Fruit fly (Drosophila melanogaster) whole organism, embryonic: ENCODE data around the gene CG46396.

Experiments
- Abd-B ChIP-seq: fragments of 200-800 bp; sonication (Bioruptor generic); optimal IDR thresholded peaks from 2 replicates; lab custom pipeline; 2018; ENCODE audit warnings: missing biosample characterization, mild to moderate bottlenecking, missing genetic modification characterization, moderate library complexity
- Adf1 ChIP-seq: fragments of 200-800 bp; sonication (Bioruptor generic); IDR thresholded peaks from 2 replicates; pipeline ENCODE4 v1.3.6; 2022; ENCODE audit warnings: missing biosample characterization, missing genetic modification characterization
- CG31365 ChIP-seq: fragments of 200-800 bp; sonication (Bioruptor generic); optimal IDR thresholded peaks from 2 replicates; lab custom pipeline; 2018; ENCODE audit warnings: missing biosample characterization, mild to moderate bottlenecking, missing genetic modification characterization
- ranshi ChIP-seq: fragments of 200-800 bp; sonication (Bioruptor generic); IDR thresholded peaks from 2 replicates; pipeline ENCODE4 v1.3.6; 2022; ENCODE audit warnings: missing biosample characterization, missing genetic modification characterization
- repo ChIP-seq: fragments of 200-800 bp; sonication (Bioruptor generic); optimal IDR thresholded peaks from 2 replicates; lab custom pipeline; 2016; ENCODE audit warnings: missing biosample characterization, missing genetic modification characterization
- z ChIP-seq: fragments of 200-800 bp; sonication (Bioruptor generic); IDR thresholded peaks from 3 replicates; pipeline ENCODE4 v1.3.6; 2022; ENCODE audit warnings: missing biosample characterization, missing genetic modification characterization

DNA sequence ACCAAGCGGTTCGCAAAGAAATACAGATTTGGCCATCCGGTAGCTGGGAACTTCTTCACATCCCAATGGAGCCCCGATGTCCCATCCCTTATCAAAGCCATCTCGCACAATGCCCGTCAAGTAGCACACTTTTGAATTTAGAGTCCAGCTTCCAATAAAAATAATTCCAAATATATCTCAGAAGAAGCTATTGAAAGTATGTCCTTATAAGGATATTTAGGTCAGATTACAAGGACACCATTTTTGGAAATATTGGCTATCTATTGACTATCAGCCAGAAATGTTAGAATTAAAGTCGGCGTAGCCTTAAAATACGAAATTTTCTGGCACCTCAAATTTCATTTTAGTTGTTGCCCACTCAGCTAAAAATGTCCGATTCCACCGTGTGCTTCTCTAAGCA, 38.9 kb downstream of the CG46396 start, which contains the start of gene CG10298:
- TF ChIP-seq ranshi (no peak), repo (GFP tag; lab: Kevin White, UChicago) (no peak), CG31365 (no peak), Abd-B (GFP tag; lab: Kevin White, UChicago) (no peak), z (GFP tag; lab: Robert Waterston, UW) (no peak), Adf1 (GFP tag; lab: Robert Waterston, UW) (no peak)
